Worm (Caenorhabditis elegans) whole organism, L1 larva: ENCODE measurements around the gene acer-1.

Source experiments
- C04F5.9 ChIP-seq: sonication (generic microtip); optimal IDR thresholded peaks from 2 replicates; lab custom pipeline; 2016; ENCODE audit warnings: missing genetic modification characterization, missing compliant biosample characterization
- C16A3.4 ChIP-seq: fragments of 150-350 bp; optimal IDR thresholded peaks from 2 replicates; lab custom pipeline; 2014; ENCODE audit warnings: missing biosample characterization, missing genetic modification characterization
- C34B4.2 ChIP-seq: sonication (generic microtip); optimal IDR thresholded peaks from 2 replicates; lab custom pipeline; 2017; ENCODE audit warnings: mild to moderate bottlenecking, missing genetic modification characterization, missing compliant biosample characterization
- aly-2 ChIP-seq: fragments of 150-350 bp; optimal IDR thresholded peaks from 2 replicates; lab custom pipeline; 2014; ENCODE audit warnings: missing biosample characterization, missing genetic modification characterization
- ama-1 ChIP-seq: fragments of 150-350 bp; optimal IDR thresholded peaks from 2 replicates; lab custom pipeline; 2014
- ceh-88 ChIP-seq: fragments of 200-800 bp; sonication (Bioruptor generic); IDR thresholded peaks from 2 replicates; pipeline ENCODE4 v1.3.6; 2022; ENCODE audit warnings: missing genetic modification characterization, missing compliant biosample characterization
- dpl-1 ChIP-seq, 3 experiments: fragments of 150-350 bp in 2 of 3; sonication (generic microtip) in 1 of 3; optimal IDR thresholded peaks; 2 replicates each; lab custom pipeline; 2014 to 2017; ENCODE audit warnings: missing biosample characterization in 3 of 3, missing genetic modification characterization in 3 of 3, missing genetic modification reagents in 3 of 3
- efl-1 ChIP-seq, 4 experiments: fragments of 150-350 bp; optimal IDR thresholded peaks in 3 of 4; peaks in 1 of 4; 1 replicate in 1 of 4; 2 replicates in 3 of 4; lab custom pipeline; 2014; ENCODE audit warnings: missing biosample characterization in 2 of 4, missing genetic modification characterization in 2 of 4, missing genetic modification reagents in 2 of 4
- egl-27 ChIP-seq, 2 experiments: fragments of 150-350 bp in 1 of 2; sonication (generic microtip); optimal IDR thresholded peaks; 3 replicates each; lab custom pipeline; 2017 to 2018; ENCODE audit warnings: missing biosample characterization in 2 of 2, missing genetic modification characterization in 2 of 2, missing genetic modification reagents in 2 of 2
- elt-2 ChIP-seq: sonication (generic microtip); optimal IDR thresholded peaks from 2 replicates; lab custom pipeline; 2016; ENCODE audit warnings: missing genetic modification characterization, mild to moderate bottlenecking, inconsistent platforms, missing compliant biosample characterization, missing genetic modification reagents
- fkh-4 ChIP-seq: sonication (generic microtip); optimal IDR thresholded peaks from 2 replicates; lab custom pipeline; 2016; ENCODE audit warnings: missing compliant biosample characterization, missing genetic modification characterization, borderline replicate concordance
- grh-1 ChIP-seq: fragments of 200-800 bp; sonication (Bioruptor generic); IDR thresholded peaks from 2 replicates; pipeline ENCODE4 v1.3.6; 2022; ENCODE audit warnings: missing genetic modification reagents, missing genetic modification characterization, missing compliant biosample characterization
- irx-1 ChIP-seq: sonication (generic microtip); optimal IDR thresholded peaks from 2 replicates; lab custom pipeline; 2016; ENCODE audit warnings: missing genetic modification characterization, missing compliant biosample characterization
- isw-1 ChIP-seq: fragments of 200-800 bp; sonication (Bioruptor generic); IDR thresholded peaks from 2 replicates; pipeline ENCODE4 v1.3.6; 2022; ENCODE audit warnings: missing genetic modification characterization, missing compliant biosample characterization
- lin-13 ChIP-seq: fragments of 150-350 bp; optimal IDR thresholded peaks from 2 replicates; lab custom pipeline; 2014; ENCODE audit warnings: missing biosample characterization, missing genetic modification reagents, missing genetic modification characterization
- lin-14 ChIP-seq: fragments of 200-800 bp; sonication (Bioruptor generic); optimal IDR thresholded peaks from 2 replicates; lab custom pipeline; 2018; ENCODE audit warnings: mild to moderate bottlenecking, missing genetic modification characterization, moderate library complexity, missing compliant biosample characterization
- lin-35 ChIP-seq, 2 experiments: fragments of 150-350 bp; optimal IDR thresholded peaks; 2 replicates each; lab custom pipeline; 2014; ENCODE audit warnings: missing biosample characterization in 2 of 2, missing genetic modification characterization in 2 of 2, missing genetic modification reagents in 2 of 2
- lin-39 ChIP-seq: fragments of 150-350 bp; optimal IDR thresholded peaks from 2 replicates; lab custom pipeline; 2014; ENCODE audit warnings: missing biosample characterization, missing genetic modification reagents, missing genetic modification characterization
- lir-3 ChIP-seq: sonication (generic microtip); optimal IDR thresholded peaks from 2 replicates; lab custom pipeline; 2016; ENCODE audit warnings: mild to moderate bottlenecking, missing genetic modification characterization, moderate library complexity, missing compliant biosample characterization; ENCODE audit not compliant: poor library complexity
- lsy-2 ChIP-seq, 2 experiments: fragments of 150-350 bp; optimal IDR thresholded peaks; 2 replicates each; lab custom pipeline; 2014; ENCODE audit warnings: missing biosample characterization in 2 of 2, missing genetic modification characterization in 2 of 2
- mab-9 ChIP-seq: fragments of 200-800 bp; sonication (Bioruptor generic); IDR thresholded peaks from 2 replicates; pipeline ENCODE4 v1.3.6; 2022; ENCODE audit warnings: missing genetic modification reagents, missing genetic modification characterization, missing compliant biosample characterization
- nhr-19 ChIP-seq: fragments of 200-800 bp; sonication (Bioruptor generic); conservative IDR thresholded peaks from 2 replicates; pipeline ENCODE4 v1.3.6; 2022; ENCODE audit warnings: missing genetic modification characterization, missing compliant biosample characterization
- nhr-20 ChIP-seq: sonication (generic microtip); optimal IDR thresholded peaks from 2 replicates; lab custom pipeline; 2016; ENCODE audit warnings: mild to moderate bottlenecking, missing genetic modification characterization, missing compliant biosample characterization
- nhr-237 ChIP-seq: fragments of 150-350 bp; optimal IDR thresholded peaks from 2 replicates; lab custom pipeline; 2014; ENCODE audit warnings: missing biosample characterization, missing genetic modification characterization
- nhr-47 ChIP-seq: sonication (generic microtip); optimal IDR thresholded peaks from 2 replicates; lab custom pipeline; 2016; ENCODE audit warnings: mild to moderate bottlenecking, missing genetic modification characterization, moderate library complexity, missing compliant biosample characterization
- nhr-71 ChIP-seq: sonication (generic microtip); optimal IDR thresholded peaks from 2 replicates; lab custom pipeline; 2016; ENCODE audit warnings: mild to moderate bottlenecking, missing genetic modification characterization, moderate library complexity, missing compliant biosample characterization
- nhr-77 ChIP-seq: fragments of 150-350 bp; optimal IDR thresholded peaks from 2 replicates; lab custom pipeline; 2014; ENCODE audit warnings: missing biosample characterization, missing genetic modification characterization
- nhr-85 ChIP-seq: sonication (generic microtip); peaks from one replicate; lab custom pipeline; 2016; ENCODE audit warnings: missing genetic modification characterization, inconsistent platforms, missing compliant biosample characterization
- nhr-90 ChIP-seq: sonication (generic microtip); optimal IDR thresholded peaks from 2 replicates; lab custom pipeline; 2016; ENCODE audit warnings: mild to moderate bottlenecking, missing genetic modification characterization, missing compliant biosample characterization; ENCODE audit not compliant: poor library complexity
- pax-3 ChIP-seq: fragments of 200-800 bp; sonication (Bioruptor generic); optimal IDR thresholded peaks from 2 replicates; lab custom pipeline; 2018; ENCODE audit warnings: mild to moderate bottlenecking, missing genetic modification characterization, moderate library complexity, missing compliant biosample characterization
- pqm-1 ChIP-seq: sonication (generic microtip); optimal IDR thresholded peaks from 3 replicates; lab custom pipeline; 2017; ENCODE audit warnings: missing biosample characterization, missing genetic modification characterization
- rnt-1 ChIP-seq: sonication (generic microtip); optimal IDR thresholded peaks from 2 replicates; lab custom pipeline; 2016; ENCODE audit warnings: mild to moderate bottlenecking, missing genetic modification characterization, moderate library complexity, missing compliant biosample characterization
- snu-23 ChIP-seq: sonication (generic microtip); optimal IDR thresholded peaks from 2 replicates; lab custom pipeline; 2016; ENCODE audit warnings: missing genetic modification characterization, missing compliant biosample characterization
- swsn-7 ChIP-seq: sonication (generic microtip); optimal IDR thresholded peaks from 2 replicates; lab custom pipeline; 2016; ENCODE audit warnings: missing genetic modification characterization, missing compliant biosample characterization
- tbx-2 ChIP-seq: sonication (generic microtip); optimal IDR thresholded peaks from 2 replicates; lab custom pipeline; 2016; ENCODE audit warnings: missing genetic modification characterization, missing compliant biosample characterization
- tlp-1 ChIP-seq: fragments of 150-350 bp; optimal IDR thresholded peaks from 2 replicates; lab custom pipeline; 2014; ENCODE audit warnings: missing biosample characterization, missing genetic modification characterization
- unc-98 ChIP-seq: fragments of 200-800 bp; sonication (Bioruptor generic); IDR thresholded peaks from 2 replicates; pipeline ENCODE4 v1.3.6; 2022; ENCODE audit warnings: missing genetic modification characterization, missing compliant biosample characterization
- xbp-1 ChIP-seq: sonication (generic microtip); optimal IDR thresholded peaks from 2 replicates; lab custom pipeline; 2016; ENCODE audit warnings: missing genetic modification characterization, missing compliant biosample characterization
- zag-1 ChIP-seq: fragments of 150-350 bp; optimal IDR thresholded peaks from 2 replicates; lab custom pipeline; 2014; ENCODE audit warnings: missing biosample characterization, missing genetic modification characterization
- zip-4 ChIP-seq: fragments of 200-800 bp; sonication (Bioruptor generic); optimal IDR thresholded peaks from 2 replicates; lab custom pipeline; 2018; ENCODE audit warnings: mild to moderate bottlenecking, missing genetic modification characterization, moderate library complexity, missing compliant biosample characterization
- ztf-11 ChIP-seq, 2 experiments: sonication (generic microtip); optimal IDR thresholded peaks; 2 replicates each; lab custom pipeline; 2016 to 2017; ENCODE audit warnings: missing genetic modification characterization in 2 of 2, missing biosample characterization in 1 of 2, missing compliant biosample characterization in 1 of 2
- ztf-4 ChIP-seq: fragments of 150-350 bp; optimal IDR thresholded peaks from 2 replicates; lab custom pipeline; 2014; ENCODE audit warnings: missing biosample characterization, missing genetic modification characterization

acer-1 gene

ce11 chrII:6888211-6888610 is 2.0 kb downstream of the acer-1 start:
- TF ChIP-seq C04F5.9 (peak; percentile 33), efl-1 (optimal IDR thresholded peaks at IDR 0.05; lab: Kevin White, UChicago) (no peak), efl-1 (GFP tag; optimal IDR thresholded peaks at IDR 0.05 in 1 of 2; lab: Kevin White, UChicago) (peak in 1 of 2 experiments; percentile 93), elt-2 (tag; lab: Kevin White, UChicago) (peak; percentile 17), rnt-1 (tag; lab: Kevin White, UChicago) (peak; percentile 43), nhr-90 (peak; percentile 76), isw-1 (GFP tag; lab: Robert Waterston, UW) (no peak), ztf-4 (tag; lab: Kevin White, UChicago) (peak; percentile 55), pax-3 (tag; lab: Kevin White, UChicago) (peak; percentile 70), lin-14 (peak; percentile 51), nhr-85 (tag; lab: Kevin White, UChicago) (peak; percentile 17), zip-4 (GFP tag; lab: Kevin White, UChicago) (peak; percentile 33), snu-23 (peak; percentile 89), ceh-88 (peak; percentile 59), grh-1 (GFP tag; lab: Robert Waterston, UW) (0 out of 2 replicates have a peak, but pooled peaks have one; percentile 22), irx-1 (tag; lab: Kevin White, UChicago) (peak; percentile 2), lir-3 (tag; lab: Kevin White, UChicago) (peak; percentile 46), nhr-20 (peak; percentile 78), unc-98 (no peak), nhr-77 (no peak), lsy-2 (tag; optimal IDR thresholded peaks at IDR 0.05; lab: Kevin White, UChicago) (peak; percentile 21 to 55), dpl-1 (GFP tag; optimal IDR thresholded peaks at IDR 0.05; lab: Kevin White, UChicago) (peak in 1 of 3 experiments; percentile 18), lin-35 (GFP tag; optimal IDR thresholded peaks at IDR 0.05; lab: Kevin White, UChicago) (peak in 1 of 2 experiments; percentile 72), lin-13 (GFP tag; lab: Kevin White, UChicago) (peak; percentile 18), pqm-1 (tag; lab: Kevin White, UChicago) (no peak), C34B4.2 (tag; lab: Kevin White, UChicago) (no peak), ama-1 (peak; percentile 72), aly-2 (tag; lab: Kevin White, UChicago) (peak; percentile 99), C16A3.4 (tag; lab: Kevin White, UChicago) (peak; percentile 39), nhr-71 (tag; lab: Kevin White, UChicago) (peak; percentile 84), nhr-237 (tag; lab: Kevin White, UChicago) (no peak), fkh-4 (tag; lab: Kevin White, UChicago) (no peak), egl-27 (tag; optimal IDR thresholded peaks at IDR 0.05; lab: Kevin White, UChicago) (no peak), ztf-11 (tag; optimal IDR thresholded peaks at IDR 0.05; lab: Kevin White, UChicago) (peak in 1 of 2 experiments; percentile 7), mab-9 (0 out of 2 replicates have a peak, but pooled peaks have one; percentile 38), nhr-47 (tag; lab: Kevin White, UChicago) (peak; percentile 58), tbx-2 (tag; lab: Kevin White, UChicago) (peak; percentile 70), nhr-19 (GFP tag; lab: Robert Waterston, UW) (peak; percentile 74), zag-1 (no peak), tlp-1 (no peak), lin-39 (tag; lab: Kevin White, UChicago) (peak; percentile 42), swsn-7 (peak; percentile 40), xbp-1 (tag; lab: Kevin White, UChicago) (peak; percentile 40)
